Worm (Caenorhabditis elegans): ENCODE results near the gene C13F10.1.

DNA sequence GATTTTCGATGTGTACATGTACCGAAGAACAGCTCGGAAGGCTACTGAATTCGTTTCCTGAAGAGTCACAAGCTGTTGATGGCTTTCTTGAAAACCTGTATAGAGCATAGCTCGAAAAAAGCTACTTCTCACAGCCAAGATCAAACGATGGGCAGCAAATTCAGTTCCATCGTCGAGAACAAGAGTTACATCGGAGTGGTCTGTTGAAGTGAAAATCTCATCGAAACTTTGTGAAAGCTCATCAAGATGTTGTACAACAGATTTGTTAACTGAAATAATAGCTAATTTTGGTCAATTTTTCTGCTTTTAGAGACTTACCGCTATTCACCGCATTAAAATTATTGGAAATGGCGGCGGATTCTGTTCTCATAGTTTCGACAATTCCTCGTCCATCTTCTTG, 12.8 kb downstream of the C13F10.1 start:
- no peak for TF ChIP-seq tab-1 (GFP tag; IDR thresholded peaks at IDR 0.05)
- TF ChIP-seq klf-2 (GFP tag; conservative IDR thresholded peaks at IDR 0.05): no peak
- TF ChIP-seq ref-1 (GFP tag; conservative IDR thresholded peaks at IDR 0.05): no peak
- no peak for TF ChIP-seq flt-1 (GFP tag; IDR thresholded peaks at IDR 0.05)
- no peak for TF ChIP-seq med-1 (GFP tag; optimal IDR thresholded peaks at IDR 0.05; ENCODE audit: insufficient read depth)
- TF ChIP-seq ztf-29 (GFP tag; IDR thresholded peaks at IDR 0.05): no peak
